Fruit fly (Drosophila melanogaster) S2 (cell line): ENCODE data around the gene CG9515.
A peak's percentile ranks its signal among the peaks of the same experiment; 100 is the strongest.

Source experiments
- CG8478 ChIP-seq: fragments of >200 bp; optimal IDR thresholded peaks from 2 replicates; lab custom pipeline; 2018
- CTCF ChIP-seq, 2 experiments: fragments of >200 bp; optimal IDR thresholded peaks; 2 replicates each; lab custom pipeline; 2018

CG9515 gene

dm6 chr2L:8958046-8958497, 15.0 kb upstream of the CG9515 start:
- TF ChIP-seq CTCF (optimal IDR thresholded peaks at IDR 0.05; lab: Kevin White, UChicago) (peak in 1 of 2 experiments; percentile 11), CG8478 (lab: Kevin White, UChicago) (no peak)

dm6 chr2L:8957152-8957551, 14.1 kb upstream of the CG9515 start:
- TF ChIP-seq CG8478 (lab: Kevin White, UChicago) (no peak), CTCF (optimal IDR thresholded peaks at IDR 0.05; lab: Kevin White, UChicago) (no peak)

DNA sequence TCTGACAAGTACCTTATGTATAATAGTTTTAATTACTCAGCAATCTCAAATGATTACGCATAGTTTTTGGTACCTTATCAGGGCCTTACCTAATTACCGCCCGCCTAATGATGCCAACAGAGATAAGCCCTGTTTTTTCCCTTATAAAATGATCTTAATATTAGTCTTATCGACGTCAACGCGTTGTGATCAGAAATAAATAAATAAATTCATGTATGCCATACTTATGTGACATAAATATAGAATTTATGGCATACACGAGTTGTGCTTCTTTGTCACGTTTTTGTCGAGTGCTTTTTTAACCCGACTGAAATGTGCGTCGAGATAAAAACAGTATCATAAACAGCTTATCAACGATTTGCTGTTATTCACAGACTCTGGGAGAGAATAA, 13.3 kb upstream of the CG9515 start:
- TF ChIP-seq CTCF (optimal IDR thresholded peaks at IDR 0.05; lab: Kevin White, UChicago) (no peak), CG8478 (lab: Kevin White, UChicago) (no peak)

- TF ChIP-seq CTCF (optimal IDR thresholded peaks at IDR 0.05; lab: Kevin White, UChicago), result no peak
- TF ChIP-seq CG8478 (lab: Kevin White, UChicago), result no peak
These were observed 12.7 kb upstream of the CG9515 start for dm6 chr2L:8955597-8956335.

dm6 chr2L:8952194-8953037, 9.4 kb upstream of the CG9515 start:
- TF ChIP-seq CTCF (optimal IDR thresholded peaks at IDR 0.05; lab: Kevin White, UChicago), result peak; percentile 47 to 55
- no peak for TF ChIP-seq CG8478 (lab: Kevin White, UChicago)

DNA sequence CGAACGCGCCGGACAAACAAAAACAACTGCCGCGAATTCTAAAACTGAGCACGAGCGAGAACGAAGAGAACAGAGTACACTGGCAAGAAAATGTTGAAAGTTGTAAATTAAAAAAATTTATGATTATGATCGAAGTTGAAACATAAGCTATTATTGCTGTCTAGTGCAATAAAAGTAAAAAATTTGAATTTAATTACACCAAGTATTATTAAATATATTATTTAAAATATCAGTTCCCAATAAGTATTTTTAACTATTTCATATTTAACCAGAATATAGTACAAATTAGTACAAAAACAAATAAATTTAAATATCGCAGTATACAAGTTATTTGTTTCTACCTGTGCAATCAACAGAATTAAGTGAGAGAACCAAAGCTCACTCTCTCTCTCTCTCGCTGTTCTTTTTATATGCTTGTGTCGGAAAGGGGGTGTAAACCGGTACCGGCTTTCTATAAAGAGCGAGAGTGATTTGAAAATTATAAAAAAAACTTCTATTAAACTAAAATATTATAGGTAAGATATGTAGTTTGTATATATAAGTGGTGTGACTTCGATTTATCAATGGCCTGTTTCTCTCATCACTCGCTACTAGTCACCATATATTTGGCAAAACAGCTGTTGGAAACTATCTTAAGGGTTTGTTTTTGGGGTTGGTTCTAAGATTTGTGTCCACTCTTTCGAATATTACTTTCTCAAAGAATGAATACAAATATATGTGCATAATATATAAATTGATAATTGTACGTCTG, 8.3 kb upstream of the CG9515 start, which contains the start of gene C1GalTA:
Gene C1GalTA, minus strand, starts transcription at position 33 of the 751 bp plus-strand sequence.
- TF ChIP-seq CTCF (optimal IDR thresholded peaks at IDR 0.05; lab: Kevin White, UChicago), result no peak
- TF ChIP-seq CG8478 (lab: Kevin White, UChicago), result peak; percentile 1

dm6 chr2L:8949919-8950722, 7.1 kb upstream of the CG9515 start:
- no peak for TF ChIP-seq CTCF (optimal IDR thresholded peaks at IDR 0.05; lab: Kevin White, UChicago)
- TF ChIP-seq CG8478 (lab: Kevin White, UChicago), result no peak

- TF ChIP-seq CTCF (optimal IDR thresholded peaks at IDR 0.05; lab: Kevin White, UChicago), result no peak
- no peak for TF ChIP-seq CG8478 (lab: Kevin White, UChicago)
These were observed 5.6 kb upstream of the CG9515 start for dm6 chr2L:8948650-8949049.

- TF ChIP-seq CG8478 (lab: Kevin White, UChicago) (no peak), CTCF (optimal IDR thresholded peaks at IDR 0.05; lab: Kevin White, UChicago) (no peak)
These were observed 4.9 kb upstream of the CG9515 start for dm6 chr2L:8947989-8948388.

- TF ChIP-seq CG8478 (lab: Kevin White, UChicago), result no peak
- TF ChIP-seq CTCF (optimal IDR thresholded peaks at IDR 0.05; lab: Kevin White, UChicago), result no peak
These were observed 3.8 kb upstream of the CG9515 start, which contains the start of gene CG46397 for dm6 chr2L:8946718-8947316. CG46397 (plus strand) TSS chr2L:8947266.

DNA sequence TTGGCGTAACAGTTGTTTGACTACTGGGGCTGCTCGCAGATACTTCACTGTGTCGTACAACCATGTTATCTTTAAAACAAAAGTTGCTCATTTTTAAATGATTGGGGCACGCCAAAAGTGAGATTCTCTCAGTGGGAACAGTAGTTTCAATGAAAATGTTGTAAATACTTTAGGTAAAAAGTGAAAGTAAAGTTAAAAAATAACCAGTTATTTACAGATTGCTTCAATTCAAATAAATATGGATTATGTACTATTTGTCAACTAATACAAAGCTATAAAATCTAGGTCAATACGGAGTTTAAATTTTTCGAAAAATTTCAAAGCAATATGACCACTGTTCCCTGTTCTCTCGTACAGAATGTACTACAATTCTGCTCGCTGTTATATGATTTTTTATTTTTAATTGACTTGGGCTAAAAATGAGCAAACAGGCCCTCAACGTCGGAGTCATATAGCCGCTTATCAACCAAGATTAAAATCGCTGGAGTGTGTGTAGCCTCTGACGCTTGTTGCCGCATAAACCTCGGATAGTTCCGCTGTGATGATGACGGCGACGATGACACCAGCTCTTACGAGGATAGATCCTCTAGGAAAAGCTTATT, 1.2 kb downstream of the CG9515 start, which contains the start of gene Argl:
Gene Argl, minus strand, starts transcription at position 370 of the 602 bp plus-strand sequence.
- no peak for TF ChIP-seq CTCF (optimal IDR thresholded peaks at IDR 0.05; lab: Kevin White, UChicago)
- TF ChIP-seq CG8478 (lab: Kevin White, UChicago), result no peak

DNA sequence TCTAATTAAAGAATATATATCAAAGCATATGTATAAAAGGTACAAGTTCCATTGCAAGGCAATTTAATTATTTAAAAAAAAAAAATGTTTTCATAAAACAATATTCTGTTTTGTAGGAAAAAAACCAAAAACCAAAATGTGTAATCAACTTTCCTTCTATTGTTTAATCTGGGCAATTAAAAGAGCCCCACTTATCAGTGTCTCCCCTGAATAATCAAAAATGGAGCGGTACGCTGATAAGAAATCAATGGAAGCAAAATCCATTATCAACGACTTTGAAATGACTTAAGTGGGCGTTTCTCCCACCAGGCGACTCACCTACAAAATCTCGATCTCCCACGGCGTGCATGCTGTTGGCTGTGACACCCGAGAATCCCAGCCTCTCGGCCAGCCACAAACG, 2.4 kb downstream of the CG9515 start:
- TF ChIP-seq CTCF (optimal IDR thresholded peaks at IDR 0.05; lab: Kevin White, UChicago), result no peak
- TF ChIP-seq CG8478 (lab: Kevin White, UChicago), result no peak
